Fruit fly (Drosophila melanogaster) whole organism, embryonic: Measurements from ENCODE around the gene CG18765.

Experiments used
- Ada2b ChIP-seq: fragments of 200-800 bp; sonication (Bioruptor generic); IDR thresholded peaks from 2 replicates; pipeline ENCODE4 v1.3.6; 2022; ENCODE audit warnings: missing biosample characterization, missing genetic modification characterization
- Atf-2 ChIP-seq: fragments of 200-800 bp; sonication (Bioruptor generic); optimal IDR thresholded peaks from 2 replicates; lab custom pipeline; 2016; ENCODE audit warnings: missing biosample characterization, missing genetic modification characterization
- B-H2 ChIP-seq: fragments of 200-800 bp; sonication (Bioruptor generic); optimal IDR thresholded peaks from 2 replicates; lab custom pipeline; 2018; ENCODE audit warnings: missing biosample characterization, mild to moderate bottlenecking, missing genetic modification characterization
- CG10147 ChIP-seq: fragments of 200-800 bp; sonication (Bioruptor generic); optimal IDR thresholded peaks from 2 replicates; lab custom pipeline; 2019; ENCODE audit warnings: missing biosample characterization, mild to moderate bottlenecking, missing genetic modification characterization, moderate library complexity
- CG12236 ChIP-seq: fragments of 200-800 bp; sonication (Bioruptor generic); optimal IDR thresholded peaks from 2 replicates; lab custom pipeline; 2016; ENCODE audit warnings: missing biosample characterization, missing genetic modification characterization
- CG12659 ChIP-seq: fragments of 200-800 bp; sonication (Bioruptor generic); optimal IDR thresholded peaks from 3 replicates; lab custom pipeline; 2017; ENCODE audit warnings: mild to moderate bottlenecking, missing biosample characterization, missing genetic modification reagents, missing genetic modification characterization
- CG15514 ChIP-seq: fragments of 200-800 bp; sonication (Bioruptor generic); optimal IDR thresholded peaks from 3 replicates; lab custom pipeline; 2017; ENCODE audit warnings: missing biosample characterization, missing genetic modification characterization, mild to moderate bottlenecking, moderate library complexity, missing genetic modification reagents
- CG1603 ChIP-seq: fragments of 200-800 bp; sonication (Bioruptor generic); optimal IDR thresholded peaks from 2 replicates; lab custom pipeline; 2019; ENCODE audit warnings: missing biosample characterization, mild to moderate bottlenecking, missing genetic modification characterization, moderate library complexity
- CG17328 ChIP-seq: fragments of 200-800 bp; sonication (Bioruptor generic); IDR thresholded peaks from 2 replicates; pipeline ENCODE4 v1.3.6; 2022; ENCODE audit warnings: missing biosample characterization, missing genetic modification characterization
- CG2712 ChIP-seq: fragments of 200-800 bp; optimal IDR thresholded peaks from 3 replicates; lab custom pipeline; 2019; ENCODE audit warnings: missing biosample characterization, mild to moderate bottlenecking, missing genetic modification characterization, moderate library complexity
- CG4360 ChIP-seq: fragments of 200-800 bp; sonication (Bioruptor generic); IDR thresholded peaks from 2 replicates; pipeline ENCODE4 v1.3.6; 2022; ENCODE audit warnings: missing biosample characterization, missing genetic modification characterization
- CG6765 ChIP-seq: fragments of 200-800 bp; sonication (Bioruptor generic); optimal IDR thresholded peaks from 3 replicates; lab custom pipeline; 2017; ENCODE audit warnings: missing biosample characterization, mild to moderate bottlenecking, missing genetic modification characterization
- CG8290 ChIP-seq, 3 experiments: fragments of 200-800 bp; sonication (Bioruptor generic); optimal IDR thresholded peaks; 2 replicates each; lab custom pipeline; 2016 to 2019; ENCODE audit warnings: missing biosample characterization in 3 of 3, missing genetic modification characterization in 3 of 3, mild to moderate bottlenecking in 2 of 3, moderate library complexity in 1 of 3
- CHES-1-like ChIP-seq: fragments of 200-800 bp; sonication (Bioruptor generic); optimal IDR thresholded peaks from 2 replicates; lab custom pipeline; 2016; ENCODE audit warnings: missing biosample characterization, missing genetic modification characterization
- D ChIP-seq, 2 experiments: fragments of 200-800 bp in 1 of 2; fragments of >200 bp in 1 of 2; sonication (Bioruptor generic) in 1 of 2; optimal IDR thresholded peaks; 2 replicates in 1 of 2; 3 replicates in 1 of 2; lab custom pipeline; 2017; ENCODE audit warnings: mild to moderate bottlenecking in 1 of 2, missing biosample characterization in 1 of 2, missing genetic modification characterization in 1 of 2, missing genetic modification reagents in 1 of 2
- D19A ChIP-seq: fragments of 200-800 bp; optimal IDR thresholded peaks from 3 replicates; lab custom pipeline; 2019; ENCODE audit warnings: missing biosample characterization, mild to moderate bottlenecking, missing genetic modification characterization, moderate library complexity
- Deaf1 ChIP-seq: fragments of 200-800 bp; optimal IDR thresholded peaks from 3 replicates; lab custom pipeline; 2019; ENCODE audit warnings: missing biosample characterization, mild to moderate bottlenecking, missing genetic modification characterization, moderate library complexity
- Dfd ChIP-seq, 2 experiments: fragments of >200 bp; optimal IDR thresholded peaks; 2 replicates each; lab custom pipeline; 2017; ENCODE audit warnings: missing biosample characterization in 2 of 2, missing genetic modification characterization in 2 of 2
- Fer1 ChIP-seq: fragments of 200-800 bp; sonication (Bioruptor generic); optimal IDR thresholded peaks from 2 replicates; lab custom pipeline; 2017; ENCODE audit warnings: missing biosample characterization, mild to moderate bottlenecking, missing genetic modification characterization
- Fer3 ChIP-seq: fragments of 200-800 bp; sonication (Bioruptor generic); optimal IDR thresholded peaks from 2 replicates; lab custom pipeline; 2018; ENCODE audit warnings: missing biosample characterization, mild to moderate bottlenecking, missing genetic modification characterization, moderate library complexity
- Gsc ChIP-seq: fragments of 200-800 bp; sonication (Bioruptor generic); IDR thresholded peaks from 2 replicates; pipeline ENCODE4 v1.3.6; 2022; ENCODE audit warnings: missing biosample characterization, missing genetic modification characterization
- Jarid2 ChIP-seq: fragments of 200-800 bp; sonication (Bioruptor generic); optimal IDR thresholded peaks from 3 replicates; lab custom pipeline; 2017; ENCODE audit warnings: mild to moderate bottlenecking, missing biosample characterization, missing genetic modification reagents, missing genetic modification characterization
- Nf-YC ChIP-seq: fragments of 200-800 bp; optimal IDR thresholded peaks from 3 replicates; lab custom pipeline; 2019; ENCODE audit warnings: missing biosample characterization, mild to moderate bottlenecking, missing genetic modification characterization, moderate library complexity
- PHDP ChIP-seq: fragments of 200-800 bp; sonication (Bioruptor generic); optimal IDR thresholded peaks from 3 replicates; lab custom pipeline; 2018; ENCODE audit warnings: missing biosample characterization, mild to moderate bottlenecking, missing genetic modification characterization, moderate library complexity
- Pdp1 ChIP-seq, 2 experiments: fragments of 200-800 bp; sonication (Bioruptor generic); optimal IDR thresholded peaks; 3 replicates each; lab custom pipeline; 2016; ENCODE audit warnings: missing biosample characterization in 2 of 2, missing genetic modification characterization in 2 of 2, mild to moderate bottlenecking in 1 of 2, moderate library complexity in 1 of 2
- Rx ChIP-seq: fragments of 200-800 bp; sonication (Bioruptor generic); IDR thresholded peaks from 2 replicates; pipeline ENCODE4 v1.3.6; 2022; ENCODE audit warnings: missing biosample characterization, missing genetic modification characterization
- Usf ChIP-seq: fragments of 200-800 bp; sonication (Bioruptor generic); optimal IDR thresholded peaks from 2 replicates; lab custom pipeline; 2017; ENCODE audit warnings: missing genotype, missing biosample characterization, missing genetic modification characterization
- amos ChIP-seq: fragments of 200-800 bp; sonication (Bioruptor generic); IDR thresholded peaks from 2 replicates; pipeline ENCODE4 v1.3.6; 2022; ENCODE audit warnings: missing biosample characterization, missing genetic modification characterization; ENCODE audit not compliant: partially characterized antibody
- chinmo ChIP-seq: fragments of 200-800 bp; sonication (Bioruptor generic); IDR thresholded peaks from 4 replicates; pipeline ENCODE4 v1.3.6; 2022; ENCODE audit warnings: missing biosample characterization, missing genetic modification characterization; ENCODE audit not compliant: partially characterized antibody
- ci ChIP-seq: fragments of 200-800 bp; sonication (Bioruptor generic); IDR thresholded peaks from 3 replicates; pipeline ENCODE4 v1.3.6; 2022; ENCODE audit warnings: missing biosample characterization, missing genetic modification characterization
- disco-r ChIP-seq: fragments of 200-800 bp; sonication (Bioruptor generic); optimal IDR thresholded peaks from 2 replicates; lab custom pipeline; 2016; ENCODE audit warnings: missing biosample characterization, missing genetic modification characterization
- esg ChIP-seq: fragments of 200-800 bp; sonication (Bioruptor generic); conservative IDR thresholded peaks from 2 replicates; pipeline ENCODE4 v1.3.6; 2022; ENCODE audit warnings: missing biosample characterization, missing genetic modification characterization
- exex ChIP-seq: fragments of 200-800 bp; sonication (Bioruptor generic); optimal IDR thresholded peaks from 4 replicates; lab custom pipeline; 2018; ENCODE audit warnings: missing biosample characterization, mild to moderate bottlenecking, missing genetic modification characterization, moderate library complexity
- ftz-f1 ChIP-seq: fragments of 200-800 bp; sonication (Bioruptor generic); optimal IDR thresholded peaks from 2 replicates; lab custom pipeline; 2016; ENCODE audit warnings: missing biosample characterization, missing genetic modification characterization
- run ChIP-seq: fragments of 200-800 bp; sonication (Bioruptor generic); optimal IDR thresholded peaks from 3 replicates; lab custom pipeline; 2018; ENCODE audit warnings: missing biosample characterization, mild to moderate bottlenecking, missing genetic modification characterization
- seq ChIP-seq: fragments of 200-800 bp; sonication (Bioruptor generic); IDR thresholded peaks from 2 replicates; pipeline ENCODE4 v1.3.6; 2022; ENCODE audit warnings: missing biosample characterization, missing genetic modification characterization
- sna ChIP-seq: fragments of 200-800 bp; sonication (Bioruptor generic); IDR thresholded peaks from 2 replicates; pipeline ENCODE4 v1.3.6; 2022; ENCODE audit warnings: missing biosample characterization, missing genetic modification characterization; ENCODE audit not compliant: partially characterized antibody
- so ChIP-seq: fragments of 200-800 bp; sonication (Bioruptor generic); IDR thresholded peaks from 3 replicates; pipeline ENCODE4 v1.3.6; 2022; ENCODE audit warnings: missing biosample characterization, missing genetic modification characterization
- sr ChIP-seq: fragments of 200-800 bp; sonication (Bioruptor generic); IDR thresholded peaks from 3 replicates; pipeline ENCODE4 v1.3.6; 2022; ENCODE audit warnings: missing biosample characterization, missing genetic modification characterization
- vnd ChIP-seq: fragments of 200-800 bp; sonication (Bioruptor generic); IDR thresholded peaks from 3 replicates; pipeline ENCODE4 v1.3.6; 2022; ENCODE audit warnings: missing biosample characterization, missing genetic modification characterization; ENCODE audit not compliant: partially characterized antibody
- z ChIP-seq: fragments of 200-800 bp; sonication (Bioruptor generic); IDR thresholded peaks from 3 replicates; pipeline ENCODE4 v1.3.6; 2022; ENCODE audit warnings: missing biosample characterization, missing genetic modification characterization

CG18765 gene

DNA sequence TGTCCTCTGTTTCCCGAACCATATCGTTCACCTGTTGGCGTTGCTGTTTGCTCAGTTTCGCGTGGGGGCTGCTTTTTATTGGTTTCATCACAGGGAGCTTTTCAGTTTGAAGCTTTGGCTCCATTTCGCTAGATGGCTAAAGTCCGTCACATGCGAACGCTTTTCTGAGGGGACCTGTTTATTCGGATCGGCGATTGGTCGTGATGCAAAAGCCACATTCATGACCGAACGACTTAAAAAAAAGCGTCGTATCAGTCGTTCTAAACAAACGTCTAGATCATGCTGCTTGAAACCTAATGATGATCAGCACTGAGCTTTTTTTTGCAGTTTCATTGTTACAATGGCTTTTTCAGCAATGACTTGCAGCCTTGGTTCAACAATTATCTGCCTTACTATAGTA, 1.7 kb downstream of the CG18765 start, which contains the start of gene CG6908 (continued):
- TF ChIP-seq CHES-1-like (GFP tag; lab: Kevin White, UChicago) (peak; percentile 2), Ada2b (GFP tag; lab: Robert Waterston, UW) (no peak), Gsc (no peak), Usf (GFP tag; lab: Kevin White, UChicago) (no peak), exex (tag; lab: Kevin White, UChicago) (peak; percentile 68), D (optimal IDR thresholded peaks at IDR 0.05; lab: Kevin White, UChicago) (no peak), D (GFP tag; optimal IDR thresholded peaks at IDR 0.05; lab: Kevin White, UChicago) (no peak), CG6765 (GFP tag; lab: Kevin White, UChicago) (no peak), CG12659 (GFP tag; lab: Kevin White, UChicago) (no peak), CG4360 (GFP tag; lab: Robert Waterston, UW) (no peak), D19A (tag; lab: Kevin White, UChicago) (no peak), Atf-2 (GFP tag; lab: Kevin White, UChicago) (no peak), CG10147 (GFP tag; lab: Kevin White, UChicago) (no peak), Fer1 (GFP tag; lab: Kevin White, UChicago) (no peak), sr (no peak), vnd (GFP tag; lab: Robert Waterston, UW) (no peak), so (no peak), z (GFP tag; lab: Robert Waterston, UW) (no peak), Deaf1 (peak; percentile 68), CG8290 (GFP tag; optimal IDR thresholded peaks at IDR 0.05; lab: Kevin White, UChicago) (no peak), CG8290 (tag; optimal IDR thresholded peaks at IDR 0.05; lab: Kevin White, UChicago) (peak in 1 of 2 experiments; percentile 7), CG1603 (tag; lab: Kevin White, UChicago) (no peak), disco-r (GFP tag; lab: Kevin White, UChicago) (no peak), esg (GFP tag; lab: Robert Waterston, UW) (no peak), ci (GFP tag; lab: Robert Waterston, UW) (peak; percentile 39; the same call in 2 of the 3 replicates), sna (GFP tag; lab: Robert Waterston, UW) (no peak), Fer3 (peak; percentile 27), chinmo (peak; percentile 91; the same call in 3 of the 4 replicates), PHDP (tag; lab: Kevin White, UChicago) (peak; percentile 11), CG2712 (tag; lab: Kevin White, UChicago) (no peak), Pdp1 (GFP tag; optimal IDR thresholded peaks at IDR 0.05; lab: Kevin White, UChicago) (peak in 1 of 2 experiments; percentile 46), run (no peak), Nf-YC (tag; lab: Kevin White, UChicago) (peak; percentile 84), CG17328 (GFP tag; lab: Robert Waterston, UW) (no peak), seq (GFP tag; lab: Robert Waterston, UW) (no peak; the same call in 1 of the 2 replicates), CG12236 (GFP tag; lab: Kevin White, UChicago) (no peak), Rx (GFP tag; lab: Robert Waterston, UW) (no peak), ftz-f1 (peak; percentile 1), Jarid2 (GFP tag; lab: Kevin White, UChicago) (no peak), amos (GFP tag; lab: Robert Waterston, UW) (peak; percentile 21; the same call in 1 of the 2 replicates), B-H2 (GFP tag; lab: Kevin White, UChicago) (peak; percentile 71), CG15514 (GFP tag; lab: Kevin White, UChicago) (peak; percentile 5), Dfd (GFP tag; optimal IDR thresholded peaks at IDR 0.05; lab: Kevin White, UChicago) (no peak)
